Worm (Caenorhabditis elegans) whole organism, L4/young adult: Measurements from ENCODE around the gene F43C11.1.

ENCODE experiments used
- W03F9.2 ChIP-seq: fragments of 150-350 bp; optimal IDR thresholded peaks from 2 replicates; lab custom pipeline; 2014; ENCODE audit warnings: missing biosample characterization, missing genetic modification characterization
- dao-5 ChIP-seq: sonication (generic microtip); optimal IDR thresholded peaks from 2 replicates; lab custom pipeline; 2016; ENCODE audit warnings: missing genotype, missing genetic modification characterization, moderate library complexity, missing compliant biosample characterization
- him-1 ChIP-seq: sonication (generic microtip); optimal IDR thresholded peaks from 2 replicates; lab custom pipeline; 2016; ENCODE audit warnings: missing genotype, missing genetic modification reagents, missing genetic modification characterization, missing compliant biosample characterization

F43C11.1 gene

DNA sequence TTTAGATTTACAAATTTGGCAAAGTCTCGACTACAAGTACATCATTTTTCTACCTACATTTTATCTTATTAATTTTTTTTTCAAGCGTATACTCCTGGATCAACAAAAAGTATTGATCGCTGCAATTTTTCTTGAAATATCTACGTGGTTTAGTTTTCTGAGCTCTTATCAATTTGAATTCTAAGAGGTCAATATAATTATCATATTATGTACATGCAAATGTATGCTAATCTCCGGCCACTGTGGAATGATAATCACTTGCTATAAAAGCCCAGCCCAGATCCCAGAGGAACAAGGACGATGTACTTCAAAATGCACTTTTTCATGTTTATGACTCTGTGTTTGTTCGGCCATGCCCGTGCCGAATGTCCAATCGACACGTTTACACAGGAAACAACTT lies at the start of gene F43C11.1:
F43C11.1 (plus strand) TSS at position 301 of the 400 bp plus-strand sequence.
- TF ChIP-seq him-1 (no peak), dao-5 (tag; lab: Kevin White, UChicago) (no peak), W03F9.2 (tag; lab: Kevin White, UChicago) (no peak)

DNA sequence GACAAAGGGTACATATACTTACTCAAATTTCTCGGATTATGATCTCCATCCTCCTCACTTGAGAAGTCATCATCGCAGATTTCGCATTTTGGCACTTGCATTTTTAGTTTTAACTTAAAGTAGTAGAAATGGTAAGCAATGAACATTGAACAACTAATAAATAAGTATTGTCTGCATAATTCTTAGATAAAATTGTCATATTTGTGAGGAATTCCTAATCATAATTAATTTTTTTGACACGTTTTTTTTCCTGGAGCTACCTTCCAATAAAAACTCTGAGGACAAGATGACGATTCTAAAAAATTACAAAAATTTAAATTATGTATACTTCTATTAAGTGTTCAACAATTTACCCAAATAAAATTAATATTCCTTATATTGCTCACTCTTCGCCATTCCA lies 44.1 kb upstream of the F43C11.1 start, which contains the start of the genes trim-21 and B0281.1:
trim-21 (minus strand) TSS at position 101 of the 400 bp plus-strand sequence.
B0281.1 (plus strand) TSS at position 321 of the 400 bp plus-strand sequence.
- TF ChIP-seq him-1 (no peak), W03F9.2 (tag; lab: Kevin White, UChicago) (no peak), dao-5 (tag; lab: Kevin White, UChicago) (no peak)

DNA sequence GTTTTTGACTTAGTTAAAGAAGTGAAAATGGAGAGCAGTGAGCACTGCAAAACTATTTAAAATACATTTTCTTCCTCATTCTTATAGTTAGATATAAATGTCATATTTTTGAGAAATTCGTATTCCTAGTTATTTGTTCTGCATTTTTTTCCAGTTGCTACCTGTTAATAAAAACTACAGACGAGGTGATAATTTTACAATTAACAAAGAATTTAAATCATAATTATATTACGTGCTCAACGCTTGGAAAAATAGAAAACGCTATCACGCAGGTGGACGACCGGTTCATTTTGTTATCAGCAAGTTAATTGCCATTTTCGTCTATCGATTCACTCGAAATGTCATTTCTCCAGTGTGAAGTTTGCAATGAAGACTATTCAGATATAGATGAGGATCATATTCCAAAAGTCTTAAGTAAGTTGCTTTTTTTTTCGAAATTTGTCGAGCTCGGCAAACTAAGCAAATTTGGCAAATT lies 39.0 kb upstream of the F43C11.1 start, which contains the start of the genes ZK1240.5 and ZK1240.9:
ZK1240.5 (minus strand) TSS at position 51 of the 475 bp plus-strand sequence.
ZK1240.9 (plus strand) TSS at position 307 of the 475 bp plus-strand sequence.
- no peak for TF ChIP-seq him-1

DNA sequence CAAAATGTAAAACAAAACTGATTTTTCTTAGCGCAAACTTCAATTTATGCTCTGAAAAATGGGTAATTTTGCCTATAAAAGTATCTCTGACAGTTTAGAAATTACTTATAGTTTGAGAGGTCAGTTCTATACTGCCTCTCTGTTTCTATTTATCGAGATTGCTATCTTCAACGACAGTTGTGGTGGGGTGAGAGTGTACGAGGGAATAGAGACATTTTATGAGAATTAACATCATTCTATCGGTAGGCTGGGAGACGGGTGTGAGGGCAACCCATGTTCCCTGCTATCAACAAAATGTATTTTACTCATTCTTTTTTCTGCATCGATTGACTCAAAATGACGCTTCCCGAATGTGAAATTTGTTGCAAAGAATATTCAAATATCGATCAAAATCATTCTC lies 36.8 kb upstream of the F43C11.1 start, which contains the start of gene ZK1240.3:
ZK1240.3 (plus strand) TSS at position 238 of the 400 bp plus-strand sequence.
- TF ChIP-seq dao-5 (tag; lab: Kevin White, UChicago) (no peak), him-1 (no peak), W03F9.2 (tag; lab: Kevin White, UChicago) (no peak)

DNA sequence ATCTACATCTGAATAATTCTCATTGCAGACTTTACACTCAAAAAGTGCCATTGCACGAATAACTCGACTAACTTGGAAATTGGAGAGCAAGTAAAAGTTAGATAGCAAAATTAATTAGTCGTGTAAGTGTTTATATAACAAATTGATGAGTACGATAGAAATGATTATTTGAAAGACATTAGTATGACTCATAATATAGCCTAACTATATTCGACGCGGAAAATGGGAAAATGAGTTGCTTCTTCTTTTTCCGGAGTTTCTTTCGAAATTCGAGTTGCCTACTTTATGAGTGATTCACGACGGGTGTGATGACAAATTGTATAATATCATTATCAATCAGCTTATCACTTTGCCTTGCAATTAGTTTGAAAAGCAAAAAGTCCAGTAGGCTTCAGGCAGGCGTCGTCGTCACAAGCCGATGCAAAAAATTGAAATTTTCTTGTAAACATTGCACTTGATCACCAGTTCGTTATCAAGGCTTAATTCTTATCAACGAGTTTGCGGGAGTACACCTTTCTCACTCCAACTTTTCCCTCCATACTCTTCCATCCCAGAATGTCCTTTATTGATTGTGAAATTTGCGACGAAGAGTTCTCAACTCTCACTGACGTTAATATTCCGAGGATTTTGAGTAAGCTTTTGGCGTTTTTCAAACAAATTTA lies 33.9 kb upstream of the F43C11.1 start, which contains the start of the genes ZK1240.6 and ZK1240.2:
ZK1240.6 (minus strand) TSS at position 51 of the 662 bp plus-strand sequence.
ZK1240.2 (plus strand) TSS at position 520 of the 662 bp plus-strand sequence.
- TF ChIP-seq dao-5 (tag; lab: Kevin White, UChicago): no peak
- no peak for TF ChIP-seq him-1
- no peak for TF ChIP-seq W03F9.2 (tag; lab: Kevin White, UChicago)

DNA sequence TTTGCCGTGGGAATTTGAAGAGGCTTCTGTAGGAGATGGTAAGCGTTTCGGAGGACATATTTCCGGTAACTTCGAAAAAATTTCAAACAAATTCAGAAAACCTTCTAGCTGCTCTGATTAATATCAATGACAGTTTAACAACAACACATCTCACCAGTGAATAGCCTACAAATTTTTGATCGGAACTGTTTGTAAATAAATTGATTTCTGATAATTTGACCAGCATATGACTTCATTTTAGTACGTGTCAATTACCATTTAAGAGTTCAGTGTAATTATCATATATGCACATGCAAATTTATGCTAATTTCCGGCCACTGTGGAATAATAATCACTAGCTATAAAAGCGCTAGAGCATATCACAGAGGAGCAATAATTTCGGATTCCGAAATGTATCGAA lies 31.9 kb upstream of the F43C11.1 start, which contains the start of gene ZK1240.11:
ZK1240.11 (plus strand) TSS at position 301 of the 400 bp plus-strand sequence.
- TF ChIP-seq him-1 (no peak), dao-5 (tag; lab: Kevin White, UChicago) (no peak)

DNA sequence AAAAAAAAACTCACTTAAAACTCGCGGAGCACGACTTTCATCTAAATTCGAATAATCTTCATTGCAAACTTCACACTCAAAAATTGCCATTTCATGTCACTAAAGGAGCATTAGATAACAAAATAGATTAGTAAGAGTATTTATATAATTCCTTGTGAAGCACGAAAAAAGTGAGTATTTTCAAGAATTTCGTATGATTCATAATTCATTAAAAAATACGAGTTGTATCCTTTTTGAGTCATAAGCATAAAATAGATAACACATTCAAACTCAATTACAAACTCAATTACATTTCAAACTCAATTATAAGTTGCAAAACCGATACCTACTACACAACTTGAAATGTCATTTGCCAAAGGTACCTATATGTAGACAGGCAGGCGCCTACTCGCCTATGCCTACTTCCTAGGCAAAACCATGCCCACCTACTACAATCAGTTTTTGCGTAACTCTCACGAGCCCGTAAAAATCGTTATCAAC lies 27.9 kb upstream of the F43C11.1 start, which contains the start of the genes ZK1240.8 and ZK1240.1:
ZK1240.8 (minus strand) TSS at position 101 of the 480 bp plus-strand sequence.
ZK1240.1 (plus strand) TSS at position 430 of the 480 bp plus-strand sequence.
- no peak for TF ChIP-seq him-1
- TF ChIP-seq dao-5 (tag; lab: Kevin White, UChicago): no peak
- no peak for TF ChIP-seq W03F9.2 (tag; lab: Kevin White, UChicago)

DNA sequence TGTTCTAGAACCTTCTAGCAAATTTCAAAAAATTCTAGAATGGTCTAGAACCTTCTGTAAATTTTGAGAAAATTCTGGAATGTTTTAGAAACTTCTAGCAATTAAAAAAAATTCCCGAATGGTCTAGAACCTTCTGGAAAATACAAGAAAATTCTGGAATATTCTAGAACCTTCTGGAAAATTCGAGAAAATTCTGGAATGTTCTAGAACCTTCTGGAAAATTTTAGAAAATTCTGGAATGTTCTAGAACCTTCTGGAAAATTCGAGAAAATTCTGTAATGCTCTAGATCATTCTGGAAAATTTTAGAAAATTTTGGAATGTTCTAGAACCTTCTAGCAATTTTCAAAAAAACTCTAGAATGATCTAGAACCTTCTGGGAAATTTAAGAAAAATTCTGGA lies 26.4 kb upstream of the F43C11.1 start:
- TF ChIP-seq dao-5 (tag; lab: Kevin White, UChicago) (no peak), him-1 (no peak), W03F9.2 (tag; lab: Kevin White, UChicago) (no peak)

DNA sequence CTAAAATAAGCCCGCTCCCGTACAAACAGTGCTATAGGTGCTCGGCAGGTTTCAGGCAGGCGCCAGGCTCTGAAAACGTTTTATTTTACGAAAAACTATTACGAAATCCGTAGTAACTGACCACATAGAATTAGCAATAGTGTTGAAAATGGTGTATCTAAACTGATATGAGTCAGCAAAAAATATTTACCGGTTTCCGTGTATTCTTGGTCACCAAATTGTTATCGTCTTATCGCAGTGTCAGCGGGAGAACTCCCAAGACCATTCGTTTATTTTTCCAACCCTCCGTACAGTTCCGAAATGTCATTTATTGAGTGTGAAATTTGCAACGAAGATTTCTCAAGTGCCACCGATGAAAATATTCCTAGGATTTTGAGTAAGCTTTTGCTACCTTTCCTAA lies 24.7 kb upstream of the F43C11.1 start, which contains the start of gene F43C11.8:
F43C11.8 (plus strand) TSS at position 301 of the 400 bp plus-strand sequence.
- no peak for TF ChIP-seq W03F9.2 (tag; lab: Kevin White, UChicago)
- TF ChIP-seq him-1: no peak
- TF ChIP-seq dao-5 (tag; lab: Kevin White, UChicago): no peak

DNA sequence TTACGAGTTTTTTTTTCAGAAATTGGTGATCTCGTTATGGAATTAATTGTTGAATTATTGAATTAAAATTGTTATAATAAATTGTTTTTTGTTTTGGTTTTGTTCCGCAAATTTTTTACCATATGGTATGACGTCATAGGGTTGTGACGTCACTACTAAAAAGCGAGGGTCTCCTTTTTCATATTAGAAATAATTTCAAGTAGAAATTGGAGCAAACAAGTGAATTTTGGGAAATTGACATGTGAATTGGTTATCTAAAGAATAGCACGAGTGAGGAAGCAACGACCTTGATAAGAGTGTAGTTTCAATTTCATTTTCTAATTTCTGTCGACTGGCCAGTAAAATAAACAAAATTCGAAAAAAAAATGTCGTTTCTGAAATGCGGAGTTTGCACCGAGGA lies 21.3 kb upstream of the F43C11.1 start, which contains the start of gene F43C11.7:
F43C11.7 (plus strand) TSS at position 326 of the 400 bp plus-strand sequence.
- no peak for TF ChIP-seq W03F9.2 (tag; lab: Kevin White, UChicago)
- TF ChIP-seq him-1: no peak
- no peak for TF ChIP-seq dao-5 (tag; lab: Kevin White, UChicago)

DNA sequence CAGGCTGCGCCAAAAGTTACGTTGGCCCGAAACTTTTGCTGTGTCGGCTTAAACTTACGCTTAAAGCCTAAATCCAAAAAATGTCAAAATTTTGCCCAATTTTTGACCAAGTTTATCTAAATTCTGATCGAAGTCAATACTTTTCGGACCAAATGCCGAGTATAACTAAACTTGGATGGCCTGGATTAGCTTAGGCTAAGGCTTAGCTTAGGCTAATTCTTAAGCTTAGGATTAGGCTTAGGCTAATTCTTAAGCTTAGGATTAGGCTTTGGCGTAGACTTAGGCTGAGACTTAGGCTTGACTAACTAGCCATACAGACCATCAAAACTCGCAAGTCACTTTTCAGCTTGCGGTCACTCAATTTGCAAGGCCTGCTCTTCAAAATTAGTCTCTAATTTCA lies 20.7 kb upstream of the F43C11.1 start:
- no peak for TF ChIP-seq dao-5 (tag; lab: Kevin White, UChicago)
- TF ChIP-seq him-1: no peak
- no peak for TF ChIP-seq W03F9.2 (tag; lab: Kevin White, UChicago)

DNA sequence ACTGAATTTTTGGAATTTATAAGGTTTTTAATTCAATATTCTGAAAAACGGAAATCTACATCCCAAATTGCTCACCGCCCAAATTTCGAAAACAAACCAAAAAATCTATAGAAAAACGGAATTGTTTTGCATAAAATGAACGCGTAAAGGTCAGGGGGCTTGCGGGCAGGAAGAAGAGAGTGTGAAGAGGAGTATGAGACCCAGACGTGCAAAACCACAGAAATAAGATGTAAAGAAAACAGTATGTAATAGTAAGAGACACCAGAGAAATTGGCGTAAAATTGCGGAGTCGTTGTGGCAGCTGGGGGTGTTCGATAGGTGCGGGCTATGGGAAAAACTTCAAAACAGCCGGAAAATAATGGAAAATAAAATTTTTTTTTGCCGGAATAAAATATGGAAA lies 15.9 kb upstream of the F43C11.1 start:
- TF ChIP-seq dao-5 (tag; lab: Kevin White, UChicago) (no peak), W03F9.2 (tag; lab: Kevin White, UChicago) (no peak), him-1 (no peak)

DNA sequence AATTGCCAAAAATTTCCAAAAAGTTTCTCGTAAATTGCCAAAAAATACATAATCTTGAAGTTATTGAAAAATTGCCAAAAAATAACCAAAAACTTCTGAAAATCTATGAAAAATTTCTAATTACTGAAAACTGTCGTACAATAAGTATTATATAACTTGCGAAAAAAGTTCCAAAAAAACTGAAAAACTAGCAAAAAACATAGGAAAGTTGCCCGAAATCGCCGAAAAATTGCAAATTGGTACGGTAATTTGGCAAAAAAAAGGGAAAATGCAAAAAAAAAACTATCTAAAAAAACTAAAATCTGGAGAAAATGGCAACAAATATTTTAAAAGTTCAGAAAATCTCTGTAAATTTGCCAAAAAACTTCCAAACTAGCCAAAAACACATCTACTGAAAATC lies 15.4 kb upstream of the F43C11.1 start, which contains the start of gene enri-1:
enri-1 (minus strand) TSS at position 101 of the 400 bp plus-strand sequence.
- TF ChIP-seq him-1 (no peak), dao-5 (tag; lab: Kevin White, UChicago) (no peak), W03F9.2 (tag; lab: Kevin White, UChicago) (no peak)

DNA sequence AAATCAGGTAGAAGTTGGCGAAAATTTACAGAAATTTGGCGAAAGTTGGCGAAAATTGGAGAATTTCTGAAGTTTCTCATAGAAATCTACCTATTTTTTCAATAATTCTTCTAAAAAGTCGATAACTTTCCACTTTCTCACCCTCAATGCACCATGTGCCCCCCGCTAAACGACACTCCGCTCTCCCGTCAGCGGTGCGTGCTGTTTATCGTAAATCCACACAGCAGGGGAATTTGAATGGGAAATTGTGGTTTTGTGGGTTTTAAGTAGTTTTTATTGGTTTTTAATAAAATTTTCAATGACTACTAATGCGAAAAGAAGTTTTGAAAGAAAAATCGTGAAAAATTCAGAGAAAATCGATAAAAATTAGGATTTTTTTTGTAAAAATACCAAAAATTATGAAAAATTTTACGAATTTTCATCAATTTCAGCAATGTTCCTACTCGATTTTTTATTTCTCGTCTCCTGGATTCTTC lies 14.9 kb upstream of the F43C11.1 start, which contains the start of gene F43C11.6:
F43C11.6 (plus strand) TSS at position 426 of the 476 bp plus-strand sequence.
- TF ChIP-seq dao-5 (tag; lab: Kevin White, UChicago): no peak
- no peak for TF ChIP-seq him-1
- TF ChIP-seq W03F9.2 (tag; lab: Kevin White, UChicago): no peak
